Worm (Caenorhabditis elegans) whole organism, L1 larva: ENCODE results near the gene D2096.10.

Experiments used
- F16B12.6 ChIP-seq: fragments of 150-350 bp; optimal IDR thresholded peaks from 2 replicates; lab custom pipeline; 2014; ENCODE audit warnings: missing biosample characterization, missing genetic modification characterization
- Y116A8C.19 ChIP-seq: sonication (generic microtip); optimal IDR thresholded peaks from 2 replicates; lab custom pipeline; 2016; ENCODE audit warnings: missing compliant biosample characterization, missing genetic modification characterization, borderline replicate concordance
- aha-1 ChIP-seq: fragments of 150-350 bp; optimal IDR thresholded peaks from 2 replicates; lab custom pipeline; 2014; ENCODE audit warnings: missing biosample characterization, missing genetic modification characterization
- aly-2 ChIP-seq: fragments of 150-350 bp; optimal IDR thresholded peaks from 2 replicates; lab custom pipeline; 2014; ENCODE audit warnings: missing biosample characterization, missing genetic modification characterization
- ceh-82 ChIP-seq, 3 experiments: fragments of 150-350 bp in 1 of 3; sonication (generic microtip) in 2 of 3; optimal IDR thresholded peaks; 2 replicates each; lab custom pipeline; 2014 to 2017; ENCODE audit warnings: missing biosample characterization in 3 of 3, missing genetic modification characterization in 3 of 3
- ces-1 ChIP-seq: fragments of 150-350 bp; optimal IDR thresholded peaks from 2 replicates; lab custom pipeline; 2014; ENCODE audit warnings: missing biosample characterization, missing genetic modification reagents, missing genetic modification characterization
- dpl-1 ChIP-seq, 3 experiments: fragments of 150-350 bp in 2 of 3; sonication (generic microtip) in 1 of 3; optimal IDR thresholded peaks; 2 replicates each; lab custom pipeline; 2014 to 2017; ENCODE audit warnings: missing biosample characterization in 3 of 3, missing genetic modification characterization in 3 of 3, missing genetic modification reagents in 3 of 3
- efl-1 ChIP-seq, 4 experiments: fragments of 150-350 bp; optimal IDR thresholded peaks in 3 of 4; peaks in 1 of 4; 1 replicate in 1 of 4; 2 replicates in 3 of 4; lab custom pipeline; 2014; ENCODE audit warnings: missing biosample characterization in 2 of 4, missing genetic modification characterization in 2 of 4, missing genetic modification reagents in 2 of 4
- egl-13 ChIP-seq: sonication (generic microtip); optimal IDR thresholded peaks from 2 replicates; lab custom pipeline; 2016; ENCODE audit warnings: missing genotype, missing genetic modification reagents, missing genetic modification characterization, missing compliant biosample characterization
- egl-27 ChIP-seq, 2 experiments: fragments of 150-350 bp in 1 of 2; sonication (generic microtip); optimal IDR thresholded peaks; 3 replicates each; lab custom pipeline; 2017 to 2018; ENCODE audit warnings: missing biosample characterization in 2 of 2, missing genetic modification characterization in 2 of 2, missing genetic modification reagents in 2 of 2
- elt-2 ChIP-seq: sonication (generic microtip); optimal IDR thresholded peaks from 2 replicates; lab custom pipeline; 2016; ENCODE audit warnings: missing genetic modification characterization, mild to moderate bottlenecking, inconsistent platforms, missing compliant biosample characterization, missing genetic modification reagents
- elt-3 ChIP-seq, 6 experiments: fragments of 150-350 bp in 1 of 6; sonication (generic microtip); optimal IDR thresholded peaks; 2 replicates each; lab custom pipeline; 2017 to 2018; ENCODE audit warnings: missing biosample characterization in 6 of 6, missing genetic modification characterization in 6 of 6, inconsistent platforms in 1 of 6
- fkh-8 ChIP-seq: sonication (generic microtip); optimal IDR thresholded peaks from 2 replicates; lab custom pipeline; 2016; ENCODE audit warnings: mild to moderate bottlenecking, missing genetic modification characterization, missing compliant biosample characterization
- irx-1 ChIP-seq: sonication (generic microtip); optimal IDR thresholded peaks from 2 replicates; lab custom pipeline; 2016; ENCODE audit warnings: missing genetic modification characterization, missing compliant biosample characterization
- isw-1 ChIP-seq: fragments of 200-800 bp; sonication (Bioruptor generic); IDR thresholded peaks from 2 replicates; pipeline ENCODE4 v1.3.6; 2022; ENCODE audit warnings: missing genetic modification characterization, missing compliant biosample characterization
- lin-14 ChIP-seq: fragments of 200-800 bp; sonication (Bioruptor generic); optimal IDR thresholded peaks from 2 replicates; lab custom pipeline; 2018; ENCODE audit warnings: mild to moderate bottlenecking, missing genetic modification characterization, moderate library complexity, missing compliant biosample characterization
- lin-35 ChIP-seq, 2 experiments: fragments of 150-350 bp; optimal IDR thresholded peaks; 2 replicates each; lab custom pipeline; 2014; ENCODE audit warnings: missing biosample characterization in 2 of 2, missing genetic modification characterization in 2 of 2, missing genetic modification reagents in 2 of 2
- lin-39 ChIP-seq: fragments of 150-350 bp; optimal IDR thresholded peaks from 2 replicates; lab custom pipeline; 2014; ENCODE audit warnings: missing biosample characterization, missing genetic modification reagents, missing genetic modification characterization
- mab-9 ChIP-seq: fragments of 200-800 bp; sonication (Bioruptor generic); IDR thresholded peaks from 2 replicates; pipeline ENCODE4 v1.3.6; 2022; ENCODE audit warnings: missing genetic modification reagents, missing genetic modification characterization, missing compliant biosample characterization
- mef-2 ChIP-seq: fragments of 150-350 bp; optimal IDR thresholded peaks from 2 replicates; lab custom pipeline; 2014; ENCODE audit warnings: missing biosample characterization, missing genetic modification characterization
- nhr-11 ChIP-seq: fragments of 150-350 bp; optimal IDR thresholded peaks from 2 replicates; lab custom pipeline; 2014; ENCODE audit warnings: missing biosample characterization, missing genetic modification characterization
- nhr-19 ChIP-seq: fragments of 200-800 bp; sonication (Bioruptor generic); conservative IDR thresholded peaks from 2 replicates; pipeline ENCODE4 v1.3.6; 2022; ENCODE audit warnings: missing genetic modification characterization, missing compliant biosample characterization
- nhr-76 ChIP-seq: sonication (generic microtip); optimal IDR thresholded peaks from 2 replicates; lab custom pipeline; 2017; ENCODE audit warnings: missing biosample characterization, missing genetic modification characterization
- pax-3 ChIP-seq: fragments of 200-800 bp; sonication (Bioruptor generic); optimal IDR thresholded peaks from 2 replicates; lab custom pipeline; 2018; ENCODE audit warnings: mild to moderate bottlenecking, missing genetic modification characterization, moderate library complexity, missing compliant biosample characterization
- snu-23 ChIP-seq: sonication (generic microtip); optimal IDR thresholded peaks from 2 replicates; lab custom pipeline; 2016; ENCODE audit warnings: missing genetic modification characterization, missing compliant biosample characterization
- sox-4 ChIP-seq: sonication (generic microtip); optimal IDR thresholded peaks from 2 replicates; lab custom pipeline; 2016; ENCODE audit warnings: missing genetic modification characterization, missing compliant biosample characterization
- sptf-1 ChIP-seq: fragments of 150-350 bp; optimal IDR thresholded peaks from 2 replicates; lab custom pipeline; 2014; ENCODE audit warnings: missing biosample characterization, missing genetic modification characterization
- sup-37 ChIP-seq: fragments of 200-800 bp; sonication (Bioruptor generic); optimal IDR thresholded peaks from 2 replicates; lab custom pipeline; 2018; ENCODE audit warnings: mild to moderate bottlenecking, missing genetic modification characterization, missing compliant biosample characterization
- unc-30 ChIP-seq: sonication (generic microtip); optimal IDR thresholded peaks from 2 replicates; lab custom pipeline; 2017; ENCODE audit warnings: missing biosample characterization, missing genetic modification characterization
- unc-62 ChIP-seq: fragments of 150-350 bp; optimal IDR thresholded peaks from 2 replicates; lab custom pipeline; 2014; ENCODE audit warnings: missing biosample characterization, missing genetic modification reagents, missing genetic modification characterization
- unc-86 ChIP-seq: sonication (generic microtip); optimal IDR thresholded peaks from 2 replicates; lab custom pipeline; 2016; ENCODE audit warnings: missing genetic modification characterization, missing compliant biosample characterization
- vab-15 ChIP-seq: sonication (generic microtip); optimal IDR thresholded peaks from 2 replicates; lab custom pipeline; 2017; ENCODE audit warnings: missing genotype, mild to moderate bottlenecking, missing genetic modification characterization, missing compliant biosample characterization
- xbp-1 ChIP-seq: sonication (generic microtip); optimal IDR thresholded peaks from 2 replicates; lab custom pipeline; 2016; ENCODE audit warnings: missing genetic modification characterization, missing compliant biosample characterization
- ztf-11 ChIP-seq, 2 experiments: sonication (generic microtip); optimal IDR thresholded peaks; 2 replicates each; lab custom pipeline; 2016 to 2017; ENCODE audit warnings: missing genetic modification characterization in 2 of 2, missing biosample characterization in 1 of 2, missing compliant biosample characterization in 1 of 2

D2096.10 gene

DNA sequence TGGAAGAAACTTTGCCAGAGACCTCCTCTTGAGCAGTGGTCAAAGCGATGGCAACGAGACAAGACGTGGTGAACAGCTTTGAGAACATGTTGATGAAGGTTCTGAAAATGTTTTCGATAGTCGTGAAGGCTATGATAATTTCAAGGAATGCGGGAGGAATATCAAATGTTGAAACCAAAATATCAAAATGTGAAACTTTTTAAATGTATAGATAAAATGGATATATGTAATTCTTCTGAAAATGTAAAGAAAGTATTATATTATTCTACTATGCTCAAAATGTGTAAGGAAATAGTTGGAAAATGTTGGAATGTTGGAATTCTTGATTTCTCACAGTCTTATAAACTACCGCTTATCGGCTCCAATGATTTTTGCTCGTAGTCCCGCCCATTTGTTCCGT is 19.9 kb downstream of the D2096.10 start, which contains the start of gene D2096.6:
TSS of gene D2096.6 (minus strand) at position 101 of the 400 bp plus-strand sequence.
- TF ChIP-seq irx-1 (tag; lab: Kevin White, UChicago) = no peak
- no peak for TF ChIP-seq snu-23
- no peak for TF ChIP-seq nhr-76 (tag; lab: Kevin White, UChicago)
- TF ChIP-seq unc-86 = no peak
- no peak for TF ChIP-seq unc-30 (tag; lab: Kevin White, UChicago)
- no peak for TF ChIP-seq nhr-19
- TF ChIP-seq egl-27 (tag; optimal IDR thresholded peaks at IDR 0.05; lab: Kevin White, UChicago) = no peak
- no peak for TF ChIP-seq F16B12.6 (tag; lab: Kevin White, UChicago)
- TF ChIP-seq ceh-82 (tag; optimal IDR thresholded peaks at IDR 0.05; lab: Kevin White, UChicago) = no peak
- no peak for TF ChIP-seq dpl-1 (GFP tag; optimal IDR thresholded peaks at IDR 0.05; lab: Kevin White, UChicago)
- TF ChIP-seq sox-4 (tag; lab: Kevin White, UChicago) = no peak
- TF ChIP-seq aha-1 (tag; lab: Kevin White, UChicago) = no peak
- no peak for TF ChIP-seq lin-39 (tag; lab: Kevin White, UChicago)
- TF ChIP-seq vab-15 (tag; lab: Kevin White, UChicago) = no peak

DNA sequence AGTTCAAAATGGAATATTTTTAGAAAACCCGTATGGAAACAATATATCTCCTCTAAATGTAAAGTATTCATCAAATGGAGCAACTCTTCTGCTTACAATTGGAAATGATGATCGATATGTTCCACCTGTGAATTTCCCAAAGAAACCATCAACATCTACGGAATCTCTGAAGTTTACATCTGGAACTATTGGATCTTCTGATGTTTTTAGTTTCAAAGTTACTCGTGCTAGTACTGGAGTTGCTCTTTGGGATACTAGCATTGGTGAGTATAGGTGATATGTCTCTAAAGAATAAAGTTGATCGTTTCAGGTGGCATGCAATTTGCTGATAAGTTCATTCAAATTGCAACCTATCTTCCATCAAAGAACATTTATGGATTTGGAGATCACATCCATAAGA is 21.2 kb downstream of the D2096.10 start:
- no peak for TF ChIP-seq isw-1 (GFP tag; lab: Robert Waterston, UW)
- no peak for TF ChIP-seq pax-3 (tag; lab: Kevin White, UChicago)
- TF ChIP-seq unc-62 (GFP tag; lab: Kevin White, UChicago) = no peak
- TF ChIP-seq aly-2 (tag; lab: Kevin White, UChicago) = no peak
- no peak for TF ChIP-seq snu-23
- TF ChIP-seq ces-1 (GFP tag; lab: Kevin White, UChicago) = no peak

DNA sequence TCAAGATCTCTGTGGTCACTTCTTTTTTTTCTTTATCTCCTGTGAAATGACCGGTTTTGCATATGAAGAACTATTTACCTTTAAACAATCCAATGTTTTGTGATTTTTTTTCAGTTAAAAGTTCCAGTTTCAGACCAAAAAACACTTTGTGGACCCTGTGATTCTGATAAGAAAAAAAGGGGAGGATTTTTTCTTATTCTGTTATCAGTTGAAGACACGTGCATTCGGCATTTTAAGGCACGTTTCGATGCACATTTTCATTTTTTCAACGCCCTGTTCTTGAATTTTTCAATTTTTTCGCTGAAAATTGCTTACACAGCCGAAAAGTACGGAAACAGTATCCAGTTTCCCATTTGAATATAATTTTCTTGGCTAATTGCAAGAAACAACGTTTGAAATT is 22.7 kb downstream of the D2096.10 start, which contains the start of gene aagr-1:
TSS of gene aagr-1 (plus strand) at position 227 of the 400 bp plus-strand sequence.
- TF ChIP-seq vab-15 (tag; lab: Kevin White, UChicago) (no peak), lin-35 (GFP tag; optimal IDR thresholded peaks at IDR 0.05; lab: Kevin White, UChicago) (peak in 1 of 2 experiments; percentile 5), elt-2 (tag; lab: Kevin White, UChicago) (peak; percentile 67), ceh-82 (tag; optimal IDR thresholded peaks at IDR 0.05; lab: Kevin White, UChicago) (no peak), dpl-1 (GFP tag; optimal IDR thresholded peaks at IDR 0.05; lab: Kevin White, UChicago) (no peak)

DNA sequence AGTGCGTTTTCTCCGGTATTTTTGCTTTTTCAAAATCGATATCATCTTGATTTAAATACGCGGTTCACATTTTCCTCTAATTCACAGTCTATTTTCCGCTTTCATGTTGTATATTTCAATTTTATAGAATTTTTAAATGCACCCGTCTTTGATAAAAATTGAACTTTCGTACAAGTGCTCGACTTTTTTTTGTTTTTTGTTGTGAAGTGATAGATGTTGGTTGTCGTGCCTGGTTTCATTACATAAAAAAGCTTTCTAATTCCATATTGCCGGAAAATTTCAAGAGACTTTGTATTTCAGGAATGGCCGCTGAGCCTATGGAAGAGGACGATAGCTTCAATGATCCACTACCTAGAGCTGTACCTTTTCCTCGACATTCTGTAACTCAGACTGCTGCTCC is 25.9 kb downstream of the D2096.10 start, which contains the start of gene D2096.12:
TSS of gene D2096.12 (plus strand) at position 301 of the 400 bp plus-strand sequence.
- TF ChIP-seq unc-30 (tag; lab: Kevin White, UChicago) (no peak), mef-2 (tag; lab: Kevin White, UChicago) (no peak), elt-3 (tag; optimal IDR thresholded peaks at IDR 0.05; lab: Kevin White, UChicago) (no peak), sup-37 (GFP tag; lab: Kevin White, UChicago) (no peak)

ce11 chrIV:8360817-8361216 is 28.2 kb downstream of the D2096.10 start, which contains the start of gene sqv-1:
sqv-1 (plus strand) TSS chrIV:8361117.
- TF ChIP-seq fkh-8 (no peak), Y116A8C.19 (tag; lab: Kevin White, UChicago) (no peak), snu-23 (no peak), ces-1 (GFP tag; lab: Kevin White, UChicago) (no peak)

ce11 chrIV:8359716-8360407 is 29.2 kb downstream of the D2096.10 start, which contains the start of gene D2096.5:
D2096.5 (minus strand) TSS chrIV:8359766.
- no peak for TF ChIP-seq sptf-1 (tag; lab: Kevin White, UChicago)
- TF ChIP-seq egl-13 = peak; percentile 34
- no peak for TF ChIP-seq mab-9
- no peak for TF ChIP-seq nhr-11 (tag; lab: Kevin White, UChicago)
- TF ChIP-seq snu-23 = peak; percentile 20
- peak; percentile 59 for TF ChIP-seq lin-14 (GFP tag; lab: Kevin White, UChicago)
- no peak for TF ChIP-seq ztf-11 (tag; optimal IDR thresholded peaks at IDR 0.05; lab: Kevin White, UChicago)
- TF ChIP-seq dpl-1 (GFP tag; optimal IDR thresholded peaks at IDR 0.05; lab: Kevin White, UChicago) = peak in 1 of 3 experiments; percentile 46
- peak in 1 of 2 experiments; percentile 47 for TF ChIP-seq lin-35 (GFP tag; optimal IDR thresholded peaks at IDR 0.05; lab: Kevin White, UChicago)
- TF ChIP-seq xbp-1 (tag; lab: Kevin White, UChicago) = peak; percentile 13
- TF ChIP-seq efl-1 (optimal IDR thresholded peaks at IDR 0.05; lab: Kevin White, UChicago) = peak; percentile 37 to 52
- peak in 1 of 2 experiments; percentile 27 for TF ChIP-seq efl-1 (GFP tag; optimal IDR thresholded peaks at IDR 0.05 in 1 of 2; lab: Kevin White, UChicago)
